Worm (Caenorhabditis elegans) whole organism, L3 larva: ENCODE results near the gene clec-142.

Source experiments
- elt-1 ChIP-seq: fragments of 150-350 bp; optimal IDR thresholded peaks from 2 replicates; lab custom pipeline; 2014; ENCODE audit warnings: missing biosample characterization, missing genetic modification characterization
- eor-1 ChIP-seq, 2 experiments: fragments of 150-350 bp; optimal IDR thresholded peaks; 2 replicates each; lab custom pipeline; 2014 to 2018; ENCODE audit warnings: missing biosample characterization in 2 of 2, missing genetic modification characterization in 2 of 2
- fkh-10 ChIP-seq: sonication (generic microtip); optimal IDR thresholded peaks from 2 replicates; lab custom pipeline; 2017; ENCODE audit warnings: missing biosample characterization, missing genetic modification reagents, missing genetic modification characterization
- lin-39 ChIP-seq: fragments of 150-350 bp; optimal IDR thresholded peaks from 2 replicates; lab custom pipeline; 2018; ENCODE audit warnings: missing biosample characterization, missing genetic modification reagents, missing genetic modification characterization
- mdl-1 ChIP-seq: fragments of 150-350 bp; optimal IDR thresholded peaks from 2 replicates; lab custom pipeline; 2014; ENCODE audit warnings: missing biosample characterization, missing genetic modification characterization
- nhr-28 ChIP-seq: fragments of 150-350 bp; optimal IDR thresholded peaks from 2 replicates; lab custom pipeline; 2014; ENCODE audit warnings: missing biosample characterization, missing genetic modification characterization
- nhr-76 ChIP-seq: fragments of 150-350 bp; sonication (generic microtip); optimal IDR thresholded peaks from 5 replicates; lab custom pipeline; 2014; ENCODE audit warnings: missing biosample characterization, missing genetic modification characterization
- sea-2 ChIP-seq: fragments of 150-350 bp; sonication (generic microtip); optimal IDR thresholded peaks from 4 replicates; lab custom pipeline; 2014; ENCODE audit warnings: missing biosample characterization, missing genetic modification reagents, missing genetic modification characterization
- tbx-2 ChIP-seq: sonication (generic microtip); optimal IDR thresholded peaks from 2 replicates; lab custom pipeline; 2016; ENCODE audit warnings: mild to moderate bottlenecking, missing genetic modification characterization, missing compliant biosample characterization

DNA sequence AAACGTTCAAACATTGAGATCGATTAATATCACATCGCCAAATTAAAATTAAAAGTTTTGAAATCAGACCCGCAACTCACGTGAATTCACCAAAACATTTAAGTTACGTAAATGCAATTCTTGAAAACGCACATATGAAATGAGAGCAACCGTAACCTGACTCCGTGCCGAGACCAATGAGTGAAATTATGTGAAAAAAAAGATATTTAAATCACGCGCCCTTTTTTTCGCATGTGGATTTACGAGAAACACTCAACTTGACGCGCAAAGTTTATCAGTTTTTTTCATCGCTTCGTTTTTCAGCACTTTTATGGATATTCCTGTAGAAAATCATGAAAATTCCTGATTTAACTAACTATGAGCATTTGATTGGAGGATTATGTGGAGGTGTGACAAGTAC is 2.4 kb upstream of the clec-142 start, which contains the start of the genes gei-14 and slc-25A32:
- TF ChIP-seq mdl-1 (no peak), tbx-2 (tag; lab: Kevin White, UChicago) (no peak), fkh-10 (GFP tag; lab: Kevin White, UChicago) (no peak), eor-1 (tag; optimal IDR thresholded peaks at IDR 0.05; lab: Kevin White, UChicago) (no peak), elt-1 (tag; lab: Kevin White, UChicago) (no peak), nhr-28 (no peak), sea-2 (GFP tag; lab: Kevin White, UChicago) (no peak), nhr-76 (tag; lab: Kevin White, UChicago) (no peak), lin-39 (tag; lab: Kevin White, UChicago) (no peak)
